Fruit fly (Drosophila melanogaster) whole organism, embryonic: ENCODE data around the gene Phyhd1.
A peak's percentile ranks its signal among the peaks of the same experiment; 100 is the strongest.

ENCODE experiments used
- Ada2b ChIP-seq: fragments of 200-800 bp; sonication (Bioruptor generic); IDR thresholded peaks from 2 replicates; pipeline ENCODE4 v1.3.6; 2022; ENCODE audit warnings: missing biosample characterization, missing genetic modification characterization
- B-H1 ChIP-seq: fragments of 200-800 bp; sonication (Bioruptor generic); IDR thresholded peaks from 3 replicates; pipeline ENCODE4 v1.3.6; 2022; ENCODE audit warnings: missing biosample characterization, missing genetic modification characterization
- BtbVII ChIP-seq: fragments of 200-800 bp; sonication (Bioruptor generic); optimal IDR thresholded peaks from 3 replicates; lab custom pipeline; 2017; ENCODE audit warnings: missing biosample characterization, mild to moderate bottlenecking, missing genetic modification characterization
- Bteb2 ChIP-seq: fragments of 200-800 bp; sonication (Bioruptor generic); optimal IDR thresholded peaks from 2 replicates; lab custom pipeline; 2016; ENCODE audit warnings: missing biosample characterization, missing genetic modification characterization
- CG10565 ChIP-seq: fragments of 200-800 bp; sonication (Bioruptor generic); optimal IDR thresholded peaks from 3 replicates; lab custom pipeline; 2016; ENCODE audit warnings: missing biosample characterization, mild to moderate bottlenecking, missing genetic modification characterization
- CG10959 ChIP-seq: fragments of 200-800 bp; sonication (Bioruptor generic); IDR thresholded peaks from 2 replicates; pipeline ENCODE4 v1.3.6; 2022; ENCODE audit warnings: missing biosample characterization, missing genetic modification characterization
- CG11093 ChIP-seq: fragments of 200-800 bp; sonication (Bioruptor generic); IDR thresholded peaks from 3 replicates; pipeline ENCODE4 v1.3.6; 2022; ENCODE audit warnings: missing biosample characterization, missing genetic modification characterization
- CG11398 ChIP-seq: fragments of 200-800 bp; sonication (Bioruptor generic); optimal IDR thresholded peaks from 2 replicates; lab custom pipeline; 2016; ENCODE audit warnings: missing biosample characterization, missing genetic modification characterization
- CG12236 ChIP-seq: fragments of 200-800 bp; sonication (Bioruptor generic); optimal IDR thresholded peaks from 2 replicates; lab custom pipeline; 2016; ENCODE audit warnings: missing biosample characterization, missing genetic modification characterization
- CG1529 ChIP-seq: fragments of 200-800 bp; sonication (Bioruptor generic); optimal IDR thresholded peaks from 3 replicates; lab custom pipeline; 2018; ENCODE audit warnings: missing biosample characterization, missing genetic modification characterization
- CG1647 ChIP-seq: fragments of 200-800 bp; sonication (Bioruptor generic); optimal IDR thresholded peaks from 3 replicates; lab custom pipeline; 2016; ENCODE audit warnings: missing biosample characterization, missing genetic modification characterization
- CG17361 ChIP-seq: fragments of 200-800 bp; sonication (Bioruptor generic); IDR thresholded peaks from 3 replicates; pipeline ENCODE4 v1.3.6; 2022; ENCODE audit warnings: missing biosample characterization, missing genetic modification characterization
- CG17612 ChIP-seq: fragments of 200-800 bp; sonication (Bioruptor generic); IDR thresholded peaks from 2 replicates; pipeline ENCODE4 v1.3.6; 2022; ENCODE audit warnings: missing biosample characterization, missing genetic modification characterization
- CG17912 ChIP-seq: fragments of 200-800 bp; sonication (Bioruptor generic); optimal IDR thresholded peaks from 2 replicates; lab custom pipeline; 2018; ENCODE audit warnings: missing biosample characterization, mild to moderate bottlenecking, missing genetic modification characterization
- CG18599 ChIP-seq: fragments of 200-800 bp; sonication (Bioruptor generic); optimal IDR thresholded peaks from 3 replicates; lab custom pipeline; 2017; ENCODE audit warnings: missing biosample characterization, missing genetic modification characterization, mild to moderate bottlenecking, moderate library complexity, missing genetic modification reagents
- CG18619 ChIP-seq: fragments of 200-800 bp; sonication (Bioruptor generic); optimal IDR thresholded peaks from 3 replicates; lab custom pipeline; 2017; ENCODE audit warnings: missing biosample characterization, mild to moderate bottlenecking, missing genetic modification characterization
- CG2199 ChIP-seq: fragments of 200-800 bp; sonication (Bioruptor generic); IDR thresholded peaks from 3 replicates; pipeline ENCODE4 v1.3.6; 2022; ENCODE audit warnings: missing biosample characterization, missing genetic modification characterization
- CG31224 ChIP-seq: fragments of 200-800 bp; sonication (Bioruptor generic); IDR thresholded peaks from 2 replicates; pipeline ENCODE4 v1.3.6; 2022; ENCODE audit warnings: missing biosample characterization, missing genetic modification characterization
- CG32532 ChIP-seq: fragments of 200-800 bp; sonication (Bioruptor generic); IDR thresholded peaks from 2 replicates; pipeline ENCODE4 v1.3.6; 2022; ENCODE audit warnings: missing biosample characterization, missing genetic modification characterization
- CG4282 ChIP-seq: fragments of 200-800 bp; sonication (Bioruptor generic); optimal IDR thresholded peaks from 2 replicates; lab custom pipeline; 2016; ENCODE audit warnings: missing biosample characterization, missing genetic modification characterization
- CG43689 ChIP-seq: fragments of 200-800 bp; sonication (Bioruptor generic); IDR thresholded peaks from 2 replicates; pipeline ENCODE4 v1.3.6; 2022; ENCODE audit warnings: missing biosample characterization, missing genetic modification characterization
- CG5180 ChIP-seq: fragments of 200-800 bp; sonication (Bioruptor generic); optimal IDR thresholded peaks from 3 replicates; lab custom pipeline; 2017; ENCODE audit warnings: missing biosample characterization, missing genetic modification characterization, mild to moderate bottlenecking, moderate library complexity, missing genetic modification reagents
- CG5245 ChIP-seq: fragments of 200-800 bp; sonication (Bioruptor generic); optimal IDR thresholded peaks from 3 replicates; lab custom pipeline; 2016; ENCODE audit warnings: missing biosample characterization, missing genetic modification characterization
- CG6254 ChIP-seq: fragments of 200-800 bp; sonication (Bioruptor generic); optimal IDR thresholded peaks from 3 replicates; lab custom pipeline; 2017; ENCODE audit warnings: mild to moderate bottlenecking, missing biosample characterization, missing genetic modification reagents, missing genetic modification characterization
- CG7357 ChIP-seq: fragments of 200-800 bp; sonication (Bioruptor generic); IDR thresholded peaks from 3 replicates; pipeline ENCODE4 v1.3.6; 2022; ENCODE audit warnings: missing biosample characterization, missing genetic modification characterization
- CG7839 ChIP-seq: fragments of 200-800 bp; sonication (Bioruptor generic); optimal IDR thresholded peaks from 3 replicates; lab custom pipeline; 2018; ENCODE audit warnings: missing biosample characterization, mild to moderate bottlenecking, missing genetic modification characterization, moderate library complexity
- CTCF ChIP-seq: fragments of 200-800 bp; sonication (Bioruptor generic); optimal IDR thresholded peaks from 2 replicates; lab custom pipeline; 2017; ENCODE audit warnings: missing biosample characterization, mild to moderate bottlenecking, missing genetic modification characterization, moderate library complexity
- CoRest ChIP-seq: fragments of 200-800 bp; sonication (Bioruptor generic); optimal IDR thresholded peaks from 3 replicates; lab custom pipeline; 2018; ENCODE audit warnings: missing biosample characterization, mild to moderate bottlenecking, missing genetic modification characterization, moderate library complexity
- Dip2 ChIP-seq: fragments of 200-800 bp; sonication (Bioruptor generic); IDR thresholded peaks from 2 replicates; pipeline ENCODE4 v1.3.6; 2022; ENCODE audit warnings: missing biosample characterization, missing genetic modification characterization
- Ets65A ChIP-seq: fragments of 200-800 bp; sonication (Bioruptor generic); peaks from one replicate; lab custom pipeline; 2016; ENCODE audit warnings: missing biosample characterization, missing genetic modification characterization
- HLH4C ChIP-seq: fragments of 200-800 bp; sonication (Bioruptor generic); IDR thresholded peaks from 3 replicates; pipeline ENCODE4 v1.3.6; 2022; ENCODE audit warnings: missing biosample characterization, missing genetic modification characterization; ENCODE audit not compliant: partially characterized antibody
- Jarid2 ChIP-seq: fragments of 200-800 bp; sonication (Bioruptor generic); optimal IDR thresholded peaks from 3 replicates; lab custom pipeline; 2017; ENCODE audit warnings: mild to moderate bottlenecking, missing biosample characterization, missing genetic modification reagents, missing genetic modification characterization
- Kr ChIP-seq: fragments of 200-800 bp; sonication (Bioruptor generic); optimal IDR thresholded peaks from 2 replicates; lab custom pipeline; 2017; ENCODE audit warnings: missing biosample characterization, mild to moderate bottlenecking, missing genetic modification characterization
- MTF-1 ChIP-seq: fragments of 200-800 bp; sonication (Bioruptor generic); optimal IDR thresholded peaks from 2 replicates; lab custom pipeline; 2018; ENCODE audit warnings: missing biosample characterization, mild to moderate bottlenecking, missing genetic modification characterization, borderline replicate concordance
- Optix ChIP-seq: fragments of 200-800 bp; sonication (Bioruptor generic); IDR thresholded peaks from 3 replicates; pipeline ENCODE4 v1.3.6; 2022; ENCODE audit warnings: missing biosample characterization, missing genetic modification characterization
- TFAM ChIP-seq: fragments of 200-800 bp; sonication (Bioruptor generic); optimal IDR thresholded peaks from 2 replicates; lab custom pipeline; 2017; ENCODE audit warnings: missing biosample characterization, missing genetic modification characterization, inconsistent platforms
- bbx ChIP-seq: fragments of 200-800 bp; sonication (Bioruptor generic); IDR thresholded peaks from 2 replicates; pipeline ENCODE4 v1.3.6; 2022; ENCODE audit warnings: missing biosample characterization, missing genetic modification characterization; ENCODE audit not compliant: partially characterized antibody
- ci ChIP-seq: fragments of 200-800 bp; sonication (Bioruptor generic); IDR thresholded peaks from 3 replicates; pipeline ENCODE4 v1.3.6; 2022; ENCODE audit warnings: missing biosample characterization, missing genetic modification characterization
- dan ChIP-seq: fragments of 200-800 bp; sonication (Bioruptor generic); IDR thresholded peaks from 2 replicates; pipeline ENCODE4 v1.3.6; 2022; ENCODE audit warnings: missing biosample characterization, missing genetic modification characterization
- eve ChIP-seq, 2 experiments: fragments of >200 bp; optimal IDR thresholded peaks; 2 replicates each; lab custom pipeline; 2017; ENCODE audit warnings: missing biosample characterization in 2 of 2, missing genetic modification characterization in 2 of 2
- fd64A ChIP-seq: fragments of 200-800 bp; sonication (Bioruptor generic); optimal IDR thresholded peaks from 3 replicates; lab custom pipeline; 2018; ENCODE audit warnings: missing biosample characterization, mild to moderate bottlenecking, missing genetic modification characterization
- fd96Cb ChIP-seq: fragments of 200-800 bp; sonication (Bioruptor generic); optimal IDR thresholded peaks from 2 replicates; lab custom pipeline; 2018; ENCODE audit warnings: missing biosample characterization, mild to moderate bottlenecking, missing genetic modification characterization, moderate library complexity
- fu2 ChIP-seq: fragments of 200-800 bp; sonication (Bioruptor generic); optimal IDR thresholded peaks from 2 replicates; lab custom pipeline; 2016; ENCODE audit warnings: missing biosample characterization, missing genetic modification characterization
- gce ChIP-seq: fragments of 200-800 bp; sonication (Bioruptor generic); IDR thresholded peaks from 3 replicates; pipeline ENCODE4 v1.3.6; 2022; ENCODE audit warnings: missing biosample characterization, missing genetic modification characterization
- gfzf ChIP-seq: fragments of 200-800 bp; sonication (Bioruptor generic); optimal IDR thresholded peaks from 2 replicates; lab custom pipeline; 2016; ENCODE audit warnings: missing biosample characterization, mild to moderate bottlenecking, missing genetic modification characterization, moderate library complexity
- grn ChIP-seq: fragments of 200-800 bp; sonication (Bioruptor generic); optimal IDR thresholded peaks from 3 replicates; lab custom pipeline; 2017; ENCODE audit warnings: missing biosample characterization, missing genetic modification characterization
- ham ChIP-seq: fragments of 200-800 bp; sonication (Bioruptor generic); IDR thresholded peaks from 2 replicates; pipeline ENCODE4 v1.3.6; 2022; ENCODE audit warnings: missing biosample characterization, missing genetic modification characterization
- ken ChIP-seq: fragments of 200-800 bp; sonication (Bioruptor generic); IDR thresholded peaks from 3 replicates; pipeline ENCODE4 v1.3.6; 2022; ENCODE audit warnings: missing biosample characterization, missing genetic modification characterization
- lbe ChIP-seq: fragments of 200-800 bp; sonication (Bioruptor generic); optimal IDR thresholded peaks from 2 replicates; lab custom pipeline; 2016; ENCODE audit warnings: missing biosample characterization, mild to moderate bottlenecking, missing genetic modification characterization
- ro ChIP-seq: fragments of 200-800 bp; sonication (Bioruptor generic); IDR thresholded peaks from 2 replicates; pipeline ENCODE4 v1.3.6; 2022; ENCODE audit warnings: missing biosample characterization, missing genetic modification characterization
- sc ChIP-seq, 3 experiments: fragments of >200 bp in 2 of 3; fragments of 200-800 bp in 1 of 3; sonication (Bioruptor generic) in 1 of 3; optimal IDR thresholded peaks; 2 replicates in 2 of 3; 3 replicates in 1 of 3; lab custom pipeline; 2017; ENCODE audit warnings: mild to moderate bottlenecking in 1 of 3, missing biosample characterization in 1 of 3, missing genetic modification characterization in 1 of 3, missing genetic modification reagents in 1 of 3
- tio ChIP-seq: fragments of 200-800 bp; sonication (Bioruptor generic); optimal IDR thresholded peaks from 2 replicates; lab custom pipeline; 2017; ENCODE audit warnings: missing biosample characterization, missing genetic modification characterization, inconsistent platforms
- yki ChIP-seq: fragments of >200 bp; optimal IDR thresholded peaks from 3 replicates; lab custom pipeline; 2018

Phyhd1 gene

DNA sequence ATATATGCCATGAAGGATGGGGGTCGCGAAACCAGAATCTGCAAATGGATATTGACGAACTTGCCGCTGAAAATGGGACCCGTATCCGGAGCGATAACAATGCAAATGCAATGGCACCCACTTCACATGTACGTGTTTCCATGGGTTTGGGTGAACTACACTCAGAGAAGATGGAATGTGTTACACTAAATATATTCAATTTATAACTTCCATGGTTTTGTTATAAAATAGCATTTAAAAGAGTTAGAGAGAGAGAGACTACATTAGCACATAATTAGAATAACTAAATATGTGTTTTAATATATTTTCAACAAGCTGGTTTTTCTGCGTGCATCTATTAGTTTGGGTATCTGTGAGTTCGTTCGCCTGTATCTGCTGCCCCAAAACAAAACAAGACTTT, 52.5 kb downstream of the Phyhd1 start (continued):
- TF ChIP-seq CG4282 (GFP tag; lab: Kevin White, UChicago) (no peak), CG31224 (GFP tag; lab: Robert Waterston, UW) (no peak), ham (GFP tag; lab: Robert Waterston, UW) (no peak), CG10959 (peak; percentile 59; the same call in 1 of the 2 replicates), tio (GFP tag; lab: Kevin White, UChicago) (no peak), ci (GFP tag; lab: Robert Waterston, UW) (peak; percentile 74), CG7839 (peak; percentile 45), Ada2b (GFP tag; lab: Robert Waterston, UW) (peak; percentile 62), ken (no peak), CG43689 (GFP tag; lab: Robert Waterston, UW) (no peak), BtbVII (GFP tag; lab: Kevin White, UChicago) (no peak), CG12236 (GFP tag; lab: Kevin White, UChicago) (no peak), CG17612 (no peak), ro (peak; percentile 28; the same call in 1 of the 2 replicates), CG5180 (GFP tag; lab: Kevin White, UChicago) (no peak), grn (GFP tag; lab: Kevin White, UChicago) (no peak), gfzf (GFP tag; lab: Kevin White, UChicago) (no peak), sc (optimal IDR thresholded peaks at IDR 0.05; lab: Kevin White, UChicago) (no peak), sc (GFP tag; optimal IDR thresholded peaks at IDR 0.05; lab: Kevin White, UChicago) (no peak), CG10565 (GFP tag; lab: Kevin White, UChicago) (no peak), fu2 (GFP tag; lab: Kevin White, UChicago) (no peak), Jarid2 (no peak), bbx (GFP tag; lab: Robert Waterston, UW) (no peak), CG1647 (GFP tag; lab: Kevin White, UChicago) (no peak), CG18619 (no peak), eve (GFP tag; optimal IDR thresholded peaks at IDR 0.05; lab: Kevin White, UChicago) (no peak), Optix (GFP tag; lab: Robert Waterston, UW) (no peak), CG17912 (GFP tag; lab: Kevin White, UChicago) (no peak), CTCF (GFP tag; lab: Kevin White, UChicago) (no peak), fd64A (GFP tag; lab: Kevin White, UChicago) (no peak), CoRest (tag; lab: Kevin White, UChicago) (no peak), CG17361 (GFP tag; lab: Robert Waterston, UW) (peak; percentile 68), TFAM (GFP tag; lab: Kevin White, UChicago) (no peak), Bteb2 (GFP tag; lab: Kevin White, UChicago) (no peak), HLH4C (GFP tag; lab: Robert Waterston, UW) (no peak), MTF-1 (GFP tag; lab: Kevin White, UChicago) (no peak), CG2199 (GFP tag; lab: Robert Waterston, UW) (no peak), Dip2 (GFP tag; lab: Robert Waterston, UW) (no peak), Ets65A (GFP tag; lab: Kevin White, UChicago) (peak; percentile 64), Kr (no peak), CG32532 (GFP tag; lab: Robert Waterston, UW) (no peak), CG6254 (peak; percentile 28), CG18599 (GFP tag; lab: Kevin White, UChicago) (peak; percentile 31), B-H1 (GFP tag; lab: Robert Waterston, UW) (no peak), dan (no peak; the same call in 1 of the 2 replicates), CG5245 (GFP tag; lab: Kevin White, UChicago) (peak; percentile 21), yki (lab: Kevin White, UChicago) (no peak), CG7357 (peak; percentile 21; the same call in 1 of the 3 replicates), CG11093 (no peak), lbe (GFP tag; lab: Kevin White, UChicago) (no peak), gce (GFP tag; lab: Robert Waterston, UW) (no peak), fd96Cb (tag; lab: Kevin White, UChicago) (peak; percentile 56), CG11398 (no peak), CG1529 (GFP tag; lab: Kevin White, UChicago) (peak; percentile 15)
